Worm (Caenorhabditis elegans) whole organism, early embryonic: ENCODE data around the gene sre-32.

ENCODE experiments used
- B0310.2 ChIP-seq: sonication (generic microtip); optimal IDR thresholded peaks from 2 replicates; lab custom pipeline; 2016; ENCODE audit warnings: mild to moderate bottlenecking, missing genetic modification characterization, missing compliant biosample characterization
- aly-1 ChIP-seq: sonication (generic microtip); optimal IDR thresholded peaks from 2 replicates; lab custom pipeline; 2016; ENCODE audit warnings: missing genetic modification characterization, missing compliant biosample characterization
- ama-1 ChIP-seq: fragments of 150-350 bp; optimal IDR thresholded peaks from 2 replicates; lab custom pipeline; 2014
- flt-1 ChIP-seq: fragments of 200-800 bp; sonication (Bioruptor generic); IDR thresholded peaks from 2 replicates; pipeline ENCODE4 v1.3.6; 2022; ENCODE audit warnings: missing genetic modification characterization, missing compliant biosample characterization
- hmg-4 ChIP-seq: fragments of 200-800 bp; sonication (Bioruptor generic); optimal IDR thresholded peaks from 2 replicates; lab custom pipeline; 2018; ENCODE audit warnings: mild to moderate bottlenecking, missing genetic modification characterization, missing compliant biosample characterization
- hnd-1 ChIP-seq: sonication (generic microtip); optimal IDR thresholded peaks from 2 replicates; lab custom pipeline; 2016; ENCODE audit warnings: missing genetic modification characterization, missing compliant biosample characterization
- pes-1 ChIP-seq: fragments of 200-800 bp; sonication (Bioruptor generic); IDR thresholded peaks from 2 replicates; pipeline ENCODE4 v1.3.6; 2022; ENCODE audit warnings: missing genetic modification reagents, missing genetic modification characterization, missing compliant biosample characterization
- scrt-1 ChIP-seq: fragments of 200-800 bp; sonication (Bioruptor generic); IDR thresholded peaks from 2 replicates; pipeline ENCODE4 v1.3.6; 2022; ENCODE audit warnings: missing genetic modification characterization, missing compliant biosample characterization
- tra-4 ChIP-seq: sonication (generic microtip); optimal IDR thresholded peaks from 2 replicates; lab custom pipeline; 2017; ENCODE audit warnings: missing genetic modification characterization, missing compliant biosample characterization

ce11 chrII:12499969-12500368, 43.4 kb upstream of the sre-32 start:
- TF ChIP-seq pes-1 (no peak), aly-1 (no peak), ama-1 (lab: Kevin White, UChicago) (no peak), scrt-1 (GFP tag; lab: Robert Waterston, UW) (no peak), hmg-4 (GFP tag; lab: Kevin White, UChicago) (no peak), B0310.2 (tag; lab: Kevin White, UChicago) (no peak), flt-1 (GFP tag; lab: Robert Waterston, UW) (no peak), hnd-1 (no peak), tra-4 (tag; lab: Kevin White, UChicago) (no peak)
